Worm (Caenorhabditis elegans): ENCODE results near the gene str-205.

str-205 gene

DNA sequence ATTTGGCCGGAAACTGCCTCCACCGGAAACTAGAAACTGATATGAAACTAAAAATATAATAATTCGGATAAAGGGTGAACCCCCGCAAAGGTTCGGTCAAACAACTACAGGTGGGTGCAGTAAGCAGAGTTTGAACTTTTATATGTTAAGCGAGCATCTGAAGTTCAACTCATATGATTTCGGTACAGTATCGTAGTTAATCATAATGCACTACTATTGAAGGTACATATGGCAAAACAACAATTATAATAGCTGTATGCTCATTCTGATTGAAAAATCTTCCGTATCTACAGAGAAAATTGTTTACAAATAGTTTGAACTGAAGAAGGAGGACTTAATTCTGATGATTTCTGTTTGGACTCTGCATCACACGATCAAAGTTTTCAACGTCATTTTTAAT, 3.5 kb upstream of the str-205 start:
- TF ChIP-seq lin-15B (tag; optimal IDR thresholded peaks at IDR 0.05) (no peak), egl-27 (tag; optimal IDR thresholded peaks at IDR 0.05) (no peak), mdl-1 (tag; optimal IDR thresholded peaks at IDR 0.05) (no peak), elt-1 (tag; optimal IDR thresholded peaks at IDR 0.05) (no peak), sea-2 (GFP tag; optimal IDR thresholded peaks at IDR 0.05) (no peak), ztf-4 (tag; optimal IDR thresholded peaks at IDR 0.05) (no peak), tbx-2 (tag; optimal IDR thresholded peaks at IDR 0.05) (no peak), fos-1 (tag; optimal IDR thresholded peaks at IDR 0.05) (no peak), nhr-28 (tag; optimal IDR thresholded peaks at IDR 0.05) (no peak), lin-39 (tag; optimal IDR thresholded peaks at IDR 0.05) (no peak), nhr-12 (tag; optimal IDR thresholded peaks at IDR 0.05) (no peak), eor-1 (tag; optimal IDR thresholded peaks at IDR 0.05) (no peak), hmg-11 (tag; optimal IDR thresholded peaks at IDR 0.05) (no peak), unc-62 (GFP tag; optimal IDR thresholded peaks at IDR 0.05) (no peak), ceh-28 (tag; optimal IDR thresholded peaks at IDR 0.05) (no peak), nfya-1 (tag; optimal IDR thresholded peaks at IDR 0.05; ENCODE audit: insufficient read depth) (no peak), nhr-23 (tag; optimal IDR thresholded peaks at IDR 0.05) (no peak), ama-1 (optimal IDR thresholded peaks at IDR 0.05) (no peak), ceh-82 (tag; optimal IDR thresholded peaks at IDR 0.05) (no peak)

DNA sequence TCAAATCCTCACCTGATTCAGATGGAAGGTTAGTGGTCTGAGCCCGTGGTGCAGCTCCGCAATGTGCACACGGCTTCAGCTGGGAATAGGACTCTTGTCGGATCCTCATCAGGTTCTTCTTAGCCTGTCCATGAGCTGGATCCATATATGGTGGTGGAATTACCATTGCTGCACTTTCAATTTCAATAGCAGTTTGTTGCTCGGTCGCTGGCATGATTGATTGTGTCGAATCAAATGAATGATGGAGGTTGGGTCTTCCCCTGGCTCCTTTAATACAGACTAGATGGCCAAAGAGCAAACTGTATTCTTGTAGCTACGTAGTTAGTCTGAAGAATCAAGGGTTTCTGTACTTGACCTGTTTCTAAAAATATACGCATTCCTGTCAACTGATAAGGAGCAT, 3.1 kb upstream of the str-205 start, which contains the start of gene C02E7.10:
C02E7.10 (minus strand) TSS at position 232 of the 400 bp plus-strand sequence.
- no peak for TF ChIP-seq nhr-237 (tag; optimal IDR thresholded peaks at IDR 0.05)
- TF ChIP-seq mml-1 (tag; optimal IDR thresholded peaks at IDR 0.05) = no peak
- no peak for TF ChIP-seq ZK546.5 (tag; optimal IDR thresholded peaks at IDR 0.05)
- TF ChIP-seq sea-2 (GFP tag; optimal IDR thresholded peaks at IDR 0.05) = no peak
- TF ChIP-seq ceh-9 (tag; optimal IDR thresholded peaks at IDR 0.05) = no peak
- no peak for TF ChIP-seq nhr-23 (tag; optimal IDR thresholded peaks at IDR 0.05)
- no peak for TF ChIP-seq R02D3.7 (tag; optimal IDR thresholded peaks at IDR 0.05)
- TF ChIP-seq ama-1 (optimal IDR thresholded peaks at IDR 0.05) = no peak
- no peak for TF ChIP-seq pqm-1 (tag; optimal IDR thresholded peaks at IDR 0.05)
- TF ChIP-seq unc-62 (GFP tag; optimal IDR thresholded peaks at IDR 0.05) = no peak

DNA sequence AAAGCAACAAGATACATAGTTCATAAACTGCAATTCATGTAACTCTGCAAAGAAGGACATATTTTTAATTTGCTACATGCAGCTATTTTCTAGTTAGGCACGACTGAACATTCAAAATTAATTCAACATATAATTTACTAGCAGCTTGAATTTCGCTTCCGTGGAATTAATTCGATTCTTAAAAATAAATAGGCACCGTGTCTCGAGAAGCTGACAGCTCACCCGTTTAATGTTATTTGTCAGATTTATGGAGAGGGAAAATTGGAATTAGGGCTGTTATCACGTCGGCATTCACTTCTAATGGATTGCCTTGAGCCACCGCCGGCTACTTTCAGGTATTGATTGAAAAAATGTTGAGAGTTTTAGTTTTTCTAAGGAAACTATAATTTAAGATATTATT, 3.4 kb downstream of the str-205 start, which contains the start of gene srh-21:
srh-21 (plus strand) TSS at position 301 of the 400 bp plus-strand sequence.
- no peak for TF ChIP-seq ceh-16 (tag; optimal IDR thresholded peaks at IDR 0.05)
- no peak for TF ChIP-seq nhr-67 (tag; optimal IDR thresholded peaks at IDR 0.05)
- no peak for TF ChIP-seq aly-2 (tag; optimal IDR thresholded peaks at IDR 0.05)
- TF ChIP-seq lin-15B (tag; optimal IDR thresholded peaks at IDR 0.05) = no peak
- TF ChIP-seq ztf-11 (tag; optimal IDR thresholded peaks at IDR 0.05) = no peak
- TF ChIP-seq ceh-28 (tag; optimal IDR thresholded peaks at IDR 0.05) = no peak
- TF ChIP-seq unc-39 (tag; optimal IDR thresholded peaks at IDR 0.05) = no peak
- TF ChIP-seq egl-5 (tag; optimal IDR thresholded peaks at IDR 0.05) = no peak
- TF ChIP-seq nhr-28 (tag; optimal IDR thresholded peaks at IDR 0.05) = no peak
- TF ChIP-seq lsy-12 (tag; optimal IDR thresholded peaks at IDR 0.05) = no peak
- TF ChIP-seq ceh-9 (tag; optimal IDR thresholded peaks at IDR 0.05) = no peak

DNA sequence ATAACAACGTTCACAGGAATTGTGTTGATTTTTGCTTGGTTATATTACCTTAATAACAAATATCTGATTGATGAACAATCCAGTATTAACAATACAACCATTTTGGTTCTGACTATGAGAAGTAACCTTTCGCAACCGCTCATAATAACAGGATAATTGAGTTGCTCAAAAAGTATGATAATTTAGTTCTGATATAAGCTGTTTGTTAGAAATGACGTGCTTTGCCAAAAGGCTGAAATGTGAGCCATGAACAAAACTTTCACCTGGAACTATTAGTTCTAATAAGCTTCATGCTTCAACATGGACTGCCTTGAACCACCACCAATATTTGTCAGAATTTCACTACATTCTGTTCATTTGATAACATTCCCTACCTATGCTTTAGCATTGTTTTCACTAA, 5.1 kb downstream of the str-205 start, which contains the start of gene srh-20:
srh-20 (plus strand) TSS at position 301 of the 400 bp plus-strand sequence.
- no peak for TF ChIP-seq jun-1 (tag; optimal IDR thresholded peaks at IDR 0.05)
- no peak for TF ChIP-seq hmg-11 (tag; optimal IDR thresholded peaks at IDR 0.05)
- no peak for TF ChIP-seq ceh-28 (tag; optimal IDR thresholded peaks at IDR 0.05)
- no peak for TF ChIP-seq lsy-12 (tag; optimal IDR thresholded peaks at IDR 0.05)
- no peak for TF ChIP-seq ceh-82 (tag; optimal IDR thresholded peaks at IDR 0.05)
- no peak for TF ChIP-seq fos-1 (tag; optimal IDR thresholded peaks at IDR 0.05)
- no peak for TF ChIP-seq unc-39 (tag; optimal IDR thresholded peaks at IDR 0.05)
- no peak for TF ChIP-seq egl-27 (tag; optimal IDR thresholded peaks at IDR 0.05)
- no peak for TF ChIP-seq pha-4 (tag; optimal IDR thresholded peaks at IDR 0.05)
- TF ChIP-seq elt-2 (tag; optimal IDR thresholded peaks at IDR 0.05) = no peak
- no peak for TF ChIP-seq nhr-25 (tag; optimal IDR thresholded peaks at IDR 0.05)
- no peak for TF ChIP-seq elt-1 (tag; optimal IDR thresholded peaks at IDR 0.05)
- TF ChIP-seq sea-2 (GFP tag; optimal IDR thresholded peaks at IDR 0.05) = no peak
- no peak for TF ChIP-seq ztf-11 (tag; optimal IDR thresholded peaks at IDR 0.05)
- TF ChIP-seq nhr-28 (tag; optimal IDR thresholded peaks at IDR 0.05) = no peak
- TF ChIP-seq fkh-10 (GFP tag; optimal IDR thresholded peaks at IDR 0.05) = no peak
- TF ChIP-seq R02D3.7 (tag; optimal IDR thresholded peaks at IDR 0.05) = no peak
- no peak for TF ChIP-seq nhr-76 (tag; optimal IDR thresholded peaks at IDR 0.05)

All from whole organism, L3 larva.